Fruit fly (Drosophila melanogaster) whole organism, embryonic: ENCODE data around the gene Adck5.

Experiments
- CG10267 ChIP-seq: fragments of 200-800 bp; sonication (Bioruptor generic); optimal IDR thresholded peaks from 2 replicates; lab custom pipeline; 2018; ENCODE audit warnings: missing biosample characterization, mild to moderate bottlenecking, missing genetic modification characterization, moderate library complexity
- CG10462 ChIP-seq: fragments of 200-800 bp; sonication (Bioruptor generic); optimal IDR thresholded peaks from 2 replicates; lab custom pipeline; 2016; ENCODE audit warnings: missing biosample characterization, missing genetic modification characterization
- CG12071 ChIP-seq: fragments of 200-800 bp; sonication (Bioruptor generic); optimal IDR thresholded peaks from 3 replicates; lab custom pipeline; 2018; ENCODE audit warnings: missing biosample characterization, mild to moderate bottlenecking, missing genetic modification characterization
- CG12219 ChIP-seq: fragments of 200-800 bp; sonication (Bioruptor generic); optimal IDR thresholded peaks from 3 replicates; lab custom pipeline; 2018; ENCODE audit warnings: missing biosample characterization, mild to moderate bottlenecking, missing genetic modification characterization
- CG15073 ChIP-seq: fragments of 200-800 bp; sonication (Bioruptor generic); optimal IDR thresholded peaks from 2 replicates; lab custom pipeline; 2016; ENCODE audit warnings: missing biosample characterization, missing genetic modification characterization
- CG15269 ChIP-seq: fragments of 200-800 bp; sonication (Bioruptor generic); optimal IDR thresholded peaks from 2 replicates; lab custom pipeline; 2018; ENCODE audit warnings: missing biosample characterization, mild to moderate bottlenecking, missing genetic modification characterization, moderate library complexity
- CG1647 ChIP-seq: fragments of 200-800 bp; sonication (Bioruptor generic); optimal IDR thresholded peaks from 3 replicates; lab custom pipeline; 2016; ENCODE audit warnings: missing biosample characterization, missing genetic modification characterization
- CG16815 ChIP-seq: fragments of 200-800 bp; sonication (Bioruptor generic); optimal IDR thresholded peaks from 3 replicates; lab custom pipeline; 2017; ENCODE audit warnings: missing biosample characterization, mild to moderate bottlenecking, missing genetic modification characterization
- CG2875 ChIP-seq: fragments of 200-800 bp; sonication (Bioruptor generic); optimal IDR thresholded peaks from 2 replicates; lab custom pipeline; 2017; ENCODE audit warnings: missing biosample characterization, mild to moderate bottlenecking, missing genetic modification characterization, missing genetic modification reagents
- CG3995 ChIP-seq: fragments of 200-800 bp; sonication (Bioruptor generic); optimal IDR thresholded peaks from 3 replicates; lab custom pipeline; 2016; ENCODE audit warnings: missing biosample characterization, missing genetic modification characterization
- CG4404 ChIP-seq: fragments of 200-800 bp; sonication (Bioruptor generic); IDR thresholded peaks from 2 replicates; pipeline ENCODE4 v1.3.6; 2022; ENCODE audit warnings: missing biosample characterization, missing genetic modification characterization
- CG6689 ChIP-seq: fragments of 200-800 bp; sonication (Bioruptor generic); IDR thresholded peaks from 2 replicates; pipeline ENCODE4 v1.3.6; 2022; ENCODE audit warnings: missing biosample characterization, missing genetic modification characterization
- CG7745 ChIP-seq: fragments of 200-800 bp; sonication (Bioruptor generic); optimal IDR thresholded peaks from 2 replicates; lab custom pipeline; 2018; ENCODE audit warnings: missing biosample characterization, mild to moderate bottlenecking, missing genetic modification characterization, moderate library complexity
- CG8281 ChIP-seq: fragments of 200-800 bp; sonication (Bioruptor generic); optimal IDR thresholded peaks from 2 replicates; lab custom pipeline; 2018; ENCODE audit warnings: missing biosample characterization, mild to moderate bottlenecking, missing genetic modification characterization, moderate library complexity
- CG8478 ChIP-seq: fragments of >200 bp; optimal IDR thresholded peaks from 2 replicates; lab custom pipeline; 2018
- CHES-1-like ChIP-seq: fragments of 200-800 bp; sonication (Bioruptor generic); optimal IDR thresholded peaks from 2 replicates; lab custom pipeline; 2016; ENCODE audit warnings: missing biosample characterization, missing genetic modification characterization
- Camta ChIP-seq: fragments of 200-800 bp; sonication (Bioruptor generic); optimal IDR thresholded peaks from 2 replicates; lab custom pipeline; 2016; ENCODE audit warnings: missing biosample characterization, missing genetic modification characterization
- E2f1 ChIP-seq: fragments of 200-800 bp; sonication (Bioruptor generic); IDR thresholded peaks from 2 replicates; pipeline ENCODE4 v1.3.6; 2022; ENCODE audit warnings: missing biosample characterization, missing genetic modification characterization
- Ets65A ChIP-seq: fragments of 200-800 bp; sonication (Bioruptor generic); peaks from one replicate; lab custom pipeline; 2016; ENCODE audit warnings: missing biosample characterization, missing genetic modification characterization
- Fer1 ChIP-seq: fragments of 200-800 bp; sonication (Bioruptor generic); optimal IDR thresholded peaks from 2 replicates; lab custom pipeline; 2017; ENCODE audit warnings: missing biosample characterization, mild to moderate bottlenecking, missing genetic modification characterization
- H15 ChIP-seq: fragments of 200-800 bp; sonication (Bioruptor generic); IDR thresholded peaks from 3 replicates; pipeline ENCODE4 v1.3.6; 2022; ENCODE audit warnings: missing biosample characterization, missing genetic modification characterization
- HLH54F ChIP-seq: fragments of 200-800 bp; sonication (Bioruptor generic); optimal IDR thresholded peaks from 3 replicates; lab custom pipeline; 2016; ENCODE audit warnings: missing biosample characterization, missing genetic modification characterization
- Lim3 ChIP-seq: fragments of 200-800 bp; sonication (Bioruptor generic); IDR thresholded peaks from 2 replicates; pipeline ENCODE4 v1.3.6; 2022; ENCODE audit warnings: missing biosample characterization, missing genetic modification characterization
- NC2α ChIP-seq: fragments of 200-800 bp; sonication (Bioruptor generic); optimal IDR thresholded peaks from 2 replicates; lab custom pipeline; 2016; ENCODE audit warnings: missing biosample characterization, missing genetic modification characterization
- Oaz ChIP-seq: fragments of 200-800 bp; sonication (Bioruptor generic); IDR thresholded peaks from 2 replicates; pipeline ENCODE4 v1.3.6; 2022; ENCODE audit warnings: missing biosample characterization, missing genetic modification characterization
- Rfx ChIP-seq: fragments of 200-800 bp; sonication (Bioruptor generic); IDR thresholded peaks from 2 replicates; pipeline ENCODE4 v1.3.6; 2022; ENCODE audit warnings: missing biosample characterization, missing genetic modification characterization
- Stat92E ChIP-seq, 3 experiments: fragments of >200 bp in 2 of 3; fragments of 200-800 bp in 1 of 3; sonication (Bioruptor generic) in 1 of 3; optimal IDR thresholded peaks; 2 replicates each; lab custom pipeline; 2017 to 2019; ENCODE audit warnings: missing biosample characterization in 3 of 3, missing genetic modification characterization in 3 of 3, mild to moderate bottlenecking in 1 of 3, moderate library complexity in 1 of 3
- Taf1 ChIP-seq: fragments of 200-800 bp; sonication (Bioruptor generic); IDR thresholded peaks from 2 replicates; pipeline ENCODE4 v1.3.6; 2022; ENCODE audit warnings: missing biosample characterization, missing genetic modification characterization
- cato ChIP-seq: fragments of 200-800 bp; sonication (Bioruptor generic); optimal IDR thresholded peaks from 2 replicates; lab custom pipeline; 2016; ENCODE audit warnings: missing biosample characterization, missing genetic modification characterization, borderline replicate concordance
- cg ChIP-seq: fragments of 200-800 bp; sonication (Bioruptor generic); optimal IDR thresholded peaks from 3 replicates; lab custom pipeline; 2019; ENCODE audit warnings: missing biosample characterization, mild to moderate bottlenecking, missing genetic modification characterization, moderate library complexity
- chn ChIP-seq: fragments of 200-800 bp; sonication (Bioruptor generic); optimal IDR thresholded peaks from 2 replicates; lab custom pipeline; 2016; ENCODE audit warnings: missing biosample characterization, missing genetic modification characterization
- dysf ChIP-seq: fragments of 200-800 bp; sonication (Bioruptor generic); IDR thresholded peaks from 3 replicates; pipeline ENCODE4 v1.3.6; 2022; ENCODE audit warnings: missing biosample characterization, missing genetic modification characterization
- emc ChIP-seq: fragments of 200-800 bp; sonication (Bioruptor generic); optimal IDR thresholded peaks from 2 replicates; lab custom pipeline; 2016; ENCODE audit warnings: missing biosample characterization, missing genetic modification characterization
- eyg ChIP-seq: fragments of 200-800 bp; sonication (Bioruptor generic); optimal IDR thresholded peaks from 3 replicates; lab custom pipeline; 2016; ENCODE audit warnings: missing biosample characterization, missing genetic modification characterization
- fd102C ChIP-seq: fragments of 200-800 bp; sonication (Bioruptor generic); optimal IDR thresholded peaks from 2 replicates; lab custom pipeline; 2018; ENCODE audit warnings: missing biosample characterization, mild to moderate bottlenecking, missing genetic modification characterization, moderate library complexity
- gcm2 ChIP-seq: fragments of 200-800 bp; sonication (Bioruptor generic); optimal IDR thresholded peaks from 2 replicates; lab custom pipeline; 2016; ENCODE audit warnings: missing biosample characterization, missing genetic modification characterization
- gsb ChIP-seq: fragments of 200-800 bp; sonication (Bioruptor generic); IDR thresholded peaks from 2 replicates; pipeline ENCODE4 v1.3.6; 2022; ENCODE audit warnings: missing biosample characterization, missing genetic modification characterization
- inv ChIP-seq: fragments of 200-800 bp; sonication (Bioruptor generic); IDR thresholded peaks from 2 replicates; pipeline ENCODE4 v1.3.6; 2022; ENCODE audit warnings: missing biosample characterization, missing genetic modification characterization; ENCODE audit not compliant: partially characterized antibody
- kah ChIP-seq: fragments of 200-800 bp; sonication (Bioruptor generic); optimal IDR thresholded peaks from 2 replicates; lab custom pipeline; 2018; ENCODE audit warnings: missing biosample characterization, mild to moderate bottlenecking, missing genetic modification characterization
- knrl ChIP-seq: fragments of 200-800 bp; sonication (Bioruptor generic); IDR thresholded peaks from 3 replicates; pipeline ENCODE4 v1.3.6; 2022; ENCODE audit warnings: missing biosample characterization, missing genetic modification characterization; ENCODE audit not compliant: partially characterized antibody
- lilli ChIP-seq: fragments of 200-800 bp; sonication (Bioruptor generic); optimal IDR thresholded peaks from 3 replicates; lab custom pipeline; 2016; ENCODE audit warnings: missing biosample characterization, missing genetic modification characterization
- nerfin-2 ChIP-seq: fragments of 200-800 bp; sonication (Bioruptor generic); IDR thresholded peaks from 2 replicates; pipeline ENCODE4 v1.3.6; 2022; ENCODE audit warnings: missing biosample characterization, missing genetic modification characterization; ENCODE audit not compliant: partially characterized antibody
- pan ChIP-seq, 4 experiments: fragments of >200 bp in 3 of 4; fragments of 200-800 bp in 1 of 4; sonication (Bioruptor generic) in 1 of 4; optimal IDR thresholded peaks in 3 of 4; IDR thresholded peaks in 1 of 4; 2 replicates each; pipeline versions ENCODE4 v1.3.6 to Lab custom; 2017 to 2022; ENCODE audit warnings: missing biosample characterization in 2 of 4, missing genetic modification characterization in 2 of 4, mixed read lengths in 1 of 4
- pfk ChIP-seq: fragments of 200-800 bp; sonication (Bioruptor generic); optimal IDR thresholded peaks from 2 replicates; lab custom pipeline; 2018; ENCODE audit warnings: missing biosample characterization, mild to moderate bottlenecking, missing genetic modification characterization, moderate library complexity
- pita ChIP-seq: fragments of 200-800 bp; sonication (Bioruptor generic); optimal IDR thresholded peaks from 2 replicates; lab custom pipeline; 2017; ENCODE audit warnings: missing biosample characterization, mild to moderate bottlenecking, missing genetic modification characterization
- prd ChIP-seq, 3 experiments: fragments of >200 bp in 2 of 3; fragments of 200-800 bp in 1 of 3; sonication (Bioruptor generic) in 1 of 3; optimal IDR thresholded peaks in 2 of 3; IDR thresholded peaks in 1 of 3; 2 replicates in 2 of 3; 3 replicates in 1 of 3; pipeline versions ENCODE4 v1.3.6 to Lab custom; 2017 to 2022; ENCODE audit warnings: missing biosample characterization in 1 of 3, missing genetic modification characterization in 1 of 3
- vfl ChIP-seq: fragments of 200-800 bp; sonication (Bioruptor generic); optimal IDR thresholded peaks from 2 replicates; lab custom pipeline; 2016; ENCODE audit warnings: missing biosample characterization, missing genetic modification characterization

The Adck5 gene

DNA sequence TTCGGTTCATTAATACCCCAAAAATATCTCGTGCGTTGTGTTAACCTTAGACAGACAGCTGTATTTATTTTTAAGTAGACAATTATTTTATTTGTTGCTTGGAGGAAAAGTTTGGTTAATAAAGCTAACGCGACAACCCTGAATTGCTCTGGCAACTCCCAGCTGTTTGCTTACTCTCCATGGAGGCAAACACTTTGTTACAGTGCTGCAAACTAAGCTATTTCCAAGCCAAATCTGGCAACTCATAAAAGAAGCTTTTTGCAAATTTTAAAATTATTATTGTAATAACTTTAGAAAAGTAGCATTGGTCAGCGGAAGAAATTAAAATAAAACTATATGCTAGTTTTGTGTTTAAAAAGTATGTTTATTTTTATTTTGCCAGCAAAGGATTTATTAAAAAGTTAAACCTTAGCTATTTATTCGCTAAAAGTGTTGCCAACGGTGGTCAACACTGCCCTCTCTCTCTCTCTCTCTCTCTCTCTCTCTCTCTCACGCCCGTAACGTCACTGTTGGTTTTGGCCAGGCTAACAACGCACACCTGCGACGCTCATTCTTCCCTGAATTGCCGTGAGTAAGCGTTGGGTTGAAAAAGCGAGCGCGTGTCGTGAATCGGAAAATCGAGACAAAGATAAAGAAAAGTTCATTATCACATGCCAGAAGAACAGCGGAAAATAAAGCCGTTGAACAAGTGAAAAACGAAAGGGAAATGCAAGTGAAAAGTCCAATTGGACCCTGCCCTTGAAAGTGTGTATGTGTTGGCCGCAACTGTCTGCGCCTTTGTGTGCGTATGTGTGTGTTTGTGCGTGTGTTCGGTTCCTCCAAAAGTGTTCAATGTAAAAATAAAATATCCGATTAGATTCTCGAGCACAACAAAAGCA lies 45.9 kb downstream of the Adck5 start (continued):
- TF ChIP-seq kah (GFP tag; lab: Kevin White, UChicago), result no peak
- TF ChIP-seq emc, result peak; percentile 69
- TF ChIP-seq vfl (GFP tag; lab: Kevin White, UChicago), result peak; percentile 91
- peak; percentile 82 for TF ChIP-seq eyg
- peak; percentile 84 for TF ChIP-seq CG12219 (GFP tag; lab: Kevin White, UChicago)
- peak; percentile 70 for TF ChIP-seq CG10267 (tag; lab: Kevin White, UChicago)
- no peak for TF ChIP-seq inv (GFP tag; lab: Robert Waterston, UW)
- peak; percentile 47 for TF ChIP-seq CG3995 (GFP tag; lab: Kevin White, UChicago)
- peak; percentile 82 for TF ChIP-seq CG4404 (GFP tag; lab: Robert Waterston, UW)
- TF ChIP-seq pan (optimal IDR thresholded peaks at IDR 0.05; lab: Kevin White, UChicago), result no peak
- peak in 1 of 2 experiments; percentile 97 for TF ChIP-seq pan (GFP tag; optimal IDR thresholded peaks at IDR 0.05 in 1 of 2, IDR thresholded peaks at IDR 0.05 in 1 of 2)
- peak; percentile 97 for TF ChIP-seq Rfx
- peak; percentile 96 for TF ChIP-seq E2f1 (GFP tag; lab: Robert Waterston, UW)
- TF ChIP-seq knrl, result no peak
- no peak for TF ChIP-seq CG7745
- peak; percentile 94 for TF ChIP-seq Taf1 (GFP tag; lab: Robert Waterston, UW)
- peak; percentile 64 for TF ChIP-seq gcm2 (GFP tag; lab: Kevin White, UChicago)
- TF ChIP-seq NC2α (GFP tag; lab: Kevin White, UChicago), result peak; percentile 82
- peak; percentile 96 for TF ChIP-seq lilli (GFP tag; lab: Kevin White, UChicago)
- TF ChIP-seq CHES-1-like (GFP tag; lab: Kevin White, UChicago), result peak; percentile 76
- TF ChIP-seq CG8478 (lab: Kevin White, UChicago), result no peak
- TF ChIP-seq Ets65A, result peak; percentile 97
- no peak for TF ChIP-seq fd102C
- no peak for TF ChIP-seq CG8281 (tag; lab: Kevin White, UChicago)
- peak; percentile 94 for TF ChIP-seq CG6689 (GFP tag; lab: Robert Waterston, UW)
- TF ChIP-seq gsb (GFP tag; lab: Robert Waterston, UW), result peak; percentile 87
- TF ChIP-seq HLH54F, result peak; percentile 89
- TF ChIP-seq prd (optimal IDR thresholded peaks at IDR 0.05; lab: Kevin White, UChicago), result no peak
- TF ChIP-seq prd (GFP tag; IDR thresholded peaks at IDR 0.05; lab: Robert Waterston, UW), result peak; percentile 91
- TF ChIP-seq chn (GFP tag; lab: Kevin White, UChicago), result peak; percentile 88
- TF ChIP-seq Stat92E (GFP tag; optimal IDR thresholded peaks at IDR 0.05; lab: Kevin White, UChicago), result peak in 1 of 3 experiments; percentile 44
- peak; percentile 78 for TF ChIP-seq Oaz (GFP tag; lab: Robert Waterston, UW)
- TF ChIP-seq CG2875 (GFP tag; lab: Kevin White, UChicago), result peak; percentile 81
- peak; percentile 92 for TF ChIP-seq Fer1 (GFP tag; lab: Kevin White, UChicago)
- TF ChIP-seq dysf (GFP tag; lab: Robert Waterston, UW), result peak; percentile 96
- TF ChIP-seq CG15073 (GFP tag; lab: Kevin White, UChicago), result no peak
- TF ChIP-seq CG10462 (GFP tag; lab: Kevin White, UChicago), result peak; percentile 38
- peak; percentile 66 for TF ChIP-seq cato (GFP tag; lab: Kevin White, UChicago)
- TF ChIP-seq CG1647 (GFP tag; lab: Kevin White, UChicago), result peak; percentile 90
- TF ChIP-seq cg (GFP tag; lab: Kevin White, UChicago), result peak; percentile 80
- TF ChIP-seq CG16815, result peak; percentile 74
- peak; percentile 20 for TF ChIP-seq pfk
- peak; percentile 92 for TF ChIP-seq CG12071
- 0 out of 2 replicates have a peak, but pooled peaks have one; percentile 34 for TF ChIP-seq nerfin-2
- peak; percentile 85 for TF ChIP-seq CG15269 (tag; lab: Kevin White, UChicago)
- TF ChIP-seq Camta, result peak; percentile 87
- TF ChIP-seq pita, result no peak
- TF ChIP-seq Lim3 (GFP tag; lab: Robert Waterston, UW), result 0 out of 2 replicates have a peak, but pooled peaks have one; percentile 34
- TF ChIP-seq H15 (GFP tag; lab: Robert Waterston, UW), result peak; percentile 90
